Worm (Caenorhabditis elegans) whole organism, dauer: Measurements from ENCODE around the gene F53F8.4.

Experiments
- unc-62 ChIP-seq: sonication (generic microtip); optimal IDR thresholded peaks from 2 replicates; lab custom pipeline; 2017; ENCODE audit warnings: missing biosample characterization, missing genetic modification reagents, missing genetic modification characterization

The F53F8.4 gene

ce11 chrV:20698266-20698665 is 6.8 kb upstream of the F53F8.4 start, which contains the start of gene F53F8.7:
TSS of gene F53F8.7 (minus strand) at chrV:20698366.
- TF ChIP-seq unc-62 (GFP tag; lab: Kevin White, UChicago), result no peak

DNA sequence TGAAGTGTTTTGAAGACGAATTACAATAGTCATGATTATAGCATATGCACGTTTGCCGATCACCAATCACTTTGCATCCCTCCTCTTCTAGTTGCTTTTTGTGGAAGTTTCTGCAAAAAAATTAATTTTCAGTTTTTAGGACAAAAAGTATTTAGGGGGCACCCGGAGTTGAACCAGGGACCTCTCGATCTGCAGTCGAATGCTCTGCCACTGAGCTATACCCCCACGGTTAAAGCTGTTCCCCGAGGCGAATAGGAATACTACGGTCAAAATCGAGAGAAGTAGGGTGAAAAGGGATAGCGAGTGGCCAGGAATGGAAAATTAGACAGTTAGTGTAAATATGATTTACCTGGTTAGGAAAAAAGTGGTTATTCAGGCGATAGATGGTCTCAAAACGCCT is 2.5 kb upstream of the F53F8.4 start:
- TF ChIP-seq unc-62 (GFP tag; lab: Kevin White, UChicago), result no peak

DNA sequence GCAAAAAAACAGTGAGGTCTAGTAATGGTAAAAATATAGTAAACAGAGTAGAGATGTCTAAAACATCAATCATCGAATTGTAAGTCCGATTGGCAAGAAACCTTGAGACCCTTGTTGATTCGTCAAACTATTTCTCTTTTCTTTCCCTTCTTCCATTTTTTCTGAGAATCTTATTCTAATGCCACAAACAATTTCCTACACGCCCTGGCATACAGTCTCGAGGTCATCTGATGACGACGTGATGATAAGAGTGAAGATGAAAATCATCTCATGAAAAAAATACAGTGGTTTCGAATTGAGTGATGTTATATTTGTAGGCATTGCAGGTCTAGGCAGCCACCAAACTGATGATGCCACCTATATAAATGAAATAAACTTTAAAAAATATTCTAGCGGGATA is 1.4 kb upstream of the F53F8.4 start:
- TF ChIP-seq unc-62 (GFP tag; lab: Kevin White, UChicago), result no peak

DNA sequence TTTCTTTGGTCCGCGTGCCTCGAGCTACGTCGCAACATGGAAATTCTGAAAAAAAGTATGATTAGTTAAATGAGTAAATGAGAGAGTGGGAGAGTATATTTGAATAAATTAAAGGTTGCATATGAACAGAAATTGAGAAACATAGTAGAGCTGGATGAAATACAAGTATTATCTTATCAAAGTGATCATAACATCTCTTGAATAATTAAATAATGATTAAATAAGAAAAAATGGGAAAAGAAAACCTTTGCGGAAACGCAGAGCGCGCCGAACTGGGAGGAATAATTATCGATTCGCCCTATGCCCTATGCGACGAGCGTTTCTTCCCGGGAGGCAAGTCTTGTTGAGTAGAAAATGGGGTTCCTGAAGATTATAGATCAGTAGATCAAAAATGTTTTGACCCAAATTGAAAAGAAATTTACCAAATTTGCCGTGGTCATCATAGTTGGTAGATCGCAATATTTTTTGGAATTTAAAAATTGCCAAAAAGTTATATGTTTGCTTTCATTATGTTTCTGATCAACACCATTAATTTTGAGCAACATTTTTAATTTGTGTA is 1.9 kb downstream of the F53F8.4 start, which contains the start of gene F53F8.3:
F53F8.3 (minus strand) TSS at position 51 of the 559 bp plus-strand sequence.
- TF ChIP-seq unc-62 (GFP tag; lab: Kevin White, UChicago), result no peak

DNA sequence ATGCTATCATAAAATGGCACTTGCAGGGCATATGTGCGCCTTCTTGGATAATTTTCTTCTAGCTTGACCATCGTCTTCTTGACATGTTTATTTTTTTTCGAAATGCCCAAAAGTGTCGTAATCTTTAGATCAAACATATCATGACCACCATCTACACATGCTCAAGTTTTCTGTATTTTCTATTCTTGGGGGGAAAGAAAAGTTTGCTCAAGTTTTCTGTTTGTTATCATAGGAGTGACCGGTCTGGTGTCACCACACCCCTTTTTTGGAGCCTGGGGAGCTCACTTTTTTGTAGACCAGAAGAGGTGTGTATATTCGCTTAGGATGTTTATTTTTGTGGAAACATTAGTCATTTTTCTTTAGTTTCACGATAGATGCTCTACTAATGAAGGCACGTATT is 6.1 kb downstream of the F53F8.4 start, which contains the start of gene klf-2:
klf-2 (plus strand) TSS at position 301 of the 400 bp plus-strand sequence.
- TF ChIP-seq unc-62 (GFP tag; lab: Kevin White, UChicago), result no peak

ce11 chrV:20682309-20682708 is 9.2 kb downstream of the F53F8.4 start:
- no peak for TF ChIP-seq unc-62 (GFP tag; lab: Kevin White, UChicago)

ce11 chrV:20681824-20682223 is 9.7 kb downstream of the F53F8.4 start:
- TF ChIP-seq unc-62 (GFP tag; lab: Kevin White, UChicago), result no peak

ce11 chrV:20681120-20681519 is 10.4 kb downstream of the F53F8.4 start, which contains the start of gene srsx-35:
TSS of gene srsx-35 (plus strand) at chrV:20681420.
- no peak for TF ChIP-seq unc-62 (GFP tag; lab: Kevin White, UChicago)

DNA sequence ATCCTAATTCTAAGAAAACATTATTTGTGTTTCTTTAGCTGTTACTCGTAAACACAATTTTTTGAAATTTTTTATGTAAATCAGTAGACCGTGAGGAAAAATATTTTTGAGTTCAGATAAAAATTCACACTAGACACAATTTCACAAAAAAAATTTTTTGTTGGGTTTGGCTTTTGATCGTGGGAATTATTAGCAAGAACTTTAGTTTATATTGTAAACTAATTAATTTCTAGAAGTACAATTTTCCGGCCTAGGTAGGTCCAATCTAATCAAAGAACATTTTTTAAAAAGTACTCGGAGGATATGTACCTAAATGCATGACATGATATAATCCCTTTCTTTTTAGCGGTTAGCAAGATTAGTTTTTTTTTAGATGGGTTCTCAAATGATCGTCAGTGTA is 11.3 kb downstream of the F53F8.4 start:
- TF ChIP-seq unc-62 (GFP tag; lab: Kevin White, UChicago), result no peak

DNA sequence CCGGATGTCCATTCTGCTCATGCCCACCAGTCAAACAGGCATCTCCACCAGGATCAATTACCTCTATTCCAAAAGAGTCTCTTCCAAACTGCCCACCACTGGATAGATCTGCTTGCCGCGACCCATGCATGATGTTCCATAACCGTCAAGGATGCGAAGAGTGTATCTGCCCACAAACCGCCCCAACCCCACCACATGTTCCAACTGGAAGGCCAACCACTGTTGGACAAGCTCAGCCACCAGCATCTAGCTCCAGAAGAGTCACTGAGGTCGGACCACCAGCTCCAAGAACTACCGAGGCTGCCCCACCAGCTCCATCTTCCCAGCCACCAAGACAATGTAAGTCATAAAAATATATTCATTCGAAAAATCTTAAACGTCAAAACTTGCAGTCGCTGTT is 20.9 kb downstream of the F53F8.4 start:
- no peak for TF ChIP-seq unc-62 (GFP tag; lab: Kevin White, UChicago)

DNA sequence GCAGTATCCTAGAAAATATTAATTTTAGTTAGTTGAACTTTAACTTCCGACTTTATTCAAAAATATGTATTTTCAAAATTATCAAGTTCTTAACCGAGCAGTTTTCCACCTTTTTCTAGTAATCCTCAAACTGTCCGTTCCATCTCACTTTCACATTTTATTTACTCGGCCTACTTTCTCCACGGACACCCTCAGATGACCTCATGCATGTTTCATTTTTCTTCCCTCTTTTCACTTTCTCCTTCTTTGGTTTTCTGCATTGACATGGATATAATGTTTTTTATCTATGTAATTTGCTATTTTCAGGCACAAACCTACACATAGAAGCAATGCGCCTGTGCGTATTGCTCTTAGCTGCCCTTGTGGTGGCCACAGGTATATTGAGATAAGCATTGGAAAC is 24.6 kb downstream of the F53F8.4 start, which contains the start of gene mlt-11:
mlt-11 (plus strand) TSS at position 301 of the 400 bp plus-strand sequence.
- no peak for TF ChIP-seq unc-62 (GFP tag; lab: Kevin White, UChicago)

DNA sequence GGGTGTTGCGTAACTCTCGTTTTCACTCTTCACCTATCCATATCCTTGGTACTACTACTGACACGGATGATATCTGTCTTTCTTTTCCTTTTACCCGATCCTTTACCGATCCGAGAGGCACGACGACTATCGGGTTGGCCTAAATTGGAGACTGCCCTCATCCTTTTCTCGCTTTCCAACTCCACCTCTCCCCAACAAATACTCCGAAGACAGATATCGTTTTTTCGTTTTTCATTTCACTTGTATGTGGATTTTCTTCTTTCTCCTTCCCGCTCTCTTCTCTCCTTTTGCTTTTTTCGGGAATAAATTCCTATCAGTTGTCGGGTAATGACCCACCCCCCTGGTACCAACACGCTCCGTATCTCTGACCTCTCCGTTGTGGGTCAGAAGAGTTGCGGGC is 26.6 kb downstream of the F53F8.4 start:
- no peak for TF ChIP-seq unc-62 (GFP tag; lab: Kevin White, UChicago)

DNA sequence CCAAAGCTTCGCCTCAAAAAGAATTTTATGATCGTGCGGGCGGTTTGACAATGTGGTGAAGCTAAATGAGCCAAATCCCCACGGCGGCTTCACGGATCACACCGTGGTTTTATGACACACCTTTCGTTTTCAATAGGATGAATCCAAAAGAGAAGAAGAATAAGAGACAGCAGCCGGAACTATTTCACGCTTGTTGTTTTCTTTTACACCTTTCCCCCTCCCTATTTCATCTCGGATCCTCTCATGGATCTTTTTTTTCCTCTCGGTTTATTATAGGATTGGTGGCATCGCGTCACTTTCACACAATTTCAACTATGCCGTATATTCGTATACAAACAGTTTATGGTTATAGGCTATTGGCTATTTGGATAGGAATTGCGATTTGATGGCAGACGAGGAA is 27.7 kb downstream of the F53F8.4 start:
- no peak for TF ChIP-seq unc-62 (GFP tag; lab: Kevin White, UChicago)

DNA sequence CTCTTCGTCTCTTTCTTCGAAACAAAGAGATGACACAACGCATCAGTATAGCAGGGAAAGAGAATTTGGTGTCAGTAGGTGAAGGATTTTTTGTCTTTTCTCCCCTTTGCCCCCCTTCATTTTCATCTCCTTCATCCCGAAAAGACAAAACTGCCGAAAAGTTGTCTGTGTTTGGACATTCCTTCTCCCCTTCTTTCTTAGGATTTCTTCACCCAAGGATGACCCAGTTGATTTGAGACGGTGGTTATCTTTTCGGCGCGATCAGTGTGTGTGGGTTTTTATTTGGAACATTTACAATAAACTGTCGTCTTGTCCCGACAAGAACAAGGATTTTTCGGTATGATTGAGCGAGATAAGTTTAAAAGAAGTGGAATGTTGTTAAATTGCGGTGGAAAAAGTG is 29.0 kb downstream of the F53F8.4 start:
- TF ChIP-seq unc-62 (GFP tag; lab: Kevin White, UChicago), result no peak

ce11 chrV:20660025-20660424 is 31.5 kb downstream of the F53F8.4 start, which contains the start of gene W01F3.2:
TSS of gene W01F3.2 (plus strand) at chrV:20660325.
- no peak for TF ChIP-seq unc-62 (GFP tag; lab: Kevin White, UChicago)

- TF ChIP-seq unc-62 (GFP tag; lab: Kevin White, UChicago), result no peak
Observed at ce11 chrV:20656626-20657025, 34.9 kb downstream of the F53F8.4 start.

DNA sequence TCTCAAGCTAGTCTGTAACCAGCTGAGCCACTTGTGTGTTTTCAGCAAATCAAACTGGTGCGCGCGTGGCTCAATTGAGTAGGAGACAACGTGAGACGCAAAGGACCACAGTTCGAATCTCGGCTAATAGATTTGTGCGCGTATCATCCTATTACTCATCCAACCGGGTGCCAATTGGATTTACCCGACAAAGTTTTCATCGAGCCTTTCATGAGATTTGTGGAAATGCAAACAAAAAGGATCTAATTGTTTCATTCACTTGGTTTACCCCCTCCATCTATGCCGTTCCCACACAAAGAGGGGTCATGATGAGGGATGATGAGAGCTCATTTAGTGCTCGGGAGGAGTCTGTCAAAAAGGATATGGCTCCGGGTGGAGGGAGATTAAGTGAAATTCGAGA is 36.3 kb downstream of the F53F8.4 start:
- no peak for TF ChIP-seq unc-62 (GFP tag; lab: Kevin White, UChicago)
